Worm (Caenorhabditis elegans) whole organism, L4/young adult: ENCODE data around the gene Y54G2A.36.
A peak's percentile ranks its signal among the peaks of the same experiment; 100 is the strongest.
"Not testable (repeated sequence)": the region's sequence is repeated elsewhere in the genome, so short reads cannot be mapped to it uniquely, and the experiment has no call there.

Experiments
- W03F9.2 ChIP-seq: fragments of 150-350 bp; optimal IDR thresholded peaks from 2 replicates; lab custom pipeline; 2014; ENCODE audit warnings: missing biosample characterization, missing genetic modification characterization
- dao-5 ChIP-seq: sonication (generic microtip); optimal IDR thresholded peaks from 2 replicates; lab custom pipeline; 2016; ENCODE audit warnings: missing genotype, missing genetic modification characterization, moderate library complexity, missing compliant biosample characterization
- him-1 ChIP-seq: sonication (generic microtip); optimal IDR thresholded peaks from 2 replicates; lab custom pipeline; 2016; ENCODE audit warnings: missing genotype, missing genetic modification reagents, missing genetic modification characterization, missing compliant biosample characterization

Gene Y54G2A.36

ce11 chrIV:2891535-2892233, 5.8 kb upstream of the Y54G2A.36 start:
- TF ChIP-seq dao-5 (tag; lab: Kevin White, UChicago) (no peak), him-1 (tag; lab: Kevin White, UChicago) (no peak), W03F9.2 (no peak)

- TF ChIP-seq him-1 (tag; lab: Kevin White, UChicago) (no peak), W03F9.2 (no peak), dao-5 (tag; lab: Kevin White, UChicago) (no peak)
These were observed 5.1 kb upstream of the Y54G2A.36 start, which contains the start of gene Y54G2A.18 for ce11 chrIV:2892395-2892786. TSS of gene Y54G2A.18 (minus strand) at chrIV:2892495.

DNA sequence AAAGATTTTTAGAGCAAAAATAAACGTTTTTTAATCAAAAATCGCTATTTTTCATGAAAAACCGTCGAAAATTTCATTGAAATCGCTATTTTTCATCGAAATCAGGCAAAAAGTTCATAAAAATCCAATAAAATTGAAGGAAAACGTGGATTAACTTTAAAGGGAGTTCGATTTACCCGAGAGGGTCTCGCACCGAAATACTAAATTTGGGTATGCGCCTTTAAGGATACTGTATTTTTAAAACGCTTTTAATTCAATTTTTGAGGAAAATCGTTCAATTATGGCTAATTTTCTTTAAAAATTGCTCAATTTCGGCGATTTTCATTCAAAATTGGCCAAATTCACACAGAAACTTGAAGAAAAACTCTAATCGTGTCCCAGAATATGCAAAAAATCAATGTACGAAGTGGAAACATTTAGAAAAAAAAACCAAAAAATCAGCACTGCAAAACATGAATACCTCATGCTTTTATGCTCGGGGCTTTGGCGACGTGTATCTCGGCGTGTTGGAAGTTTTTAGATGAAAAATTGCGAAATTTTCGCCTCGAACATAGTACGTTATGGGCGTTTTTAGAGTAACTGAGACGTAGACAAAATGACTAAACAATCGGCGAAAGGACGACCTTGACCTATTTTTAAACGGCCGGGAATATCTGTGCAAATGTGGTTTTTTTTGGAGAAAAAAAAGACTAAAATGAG, 4.6 kb upstream of the Y54G2A.36 start:
- no peak for TF ChIP-seq dao-5 (tag; lab: Kevin White, UChicago)
- no peak for TF ChIP-seq W03F9.2
- no peak for TF ChIP-seq him-1 (tag; lab: Kevin White, UChicago)

DNA sequence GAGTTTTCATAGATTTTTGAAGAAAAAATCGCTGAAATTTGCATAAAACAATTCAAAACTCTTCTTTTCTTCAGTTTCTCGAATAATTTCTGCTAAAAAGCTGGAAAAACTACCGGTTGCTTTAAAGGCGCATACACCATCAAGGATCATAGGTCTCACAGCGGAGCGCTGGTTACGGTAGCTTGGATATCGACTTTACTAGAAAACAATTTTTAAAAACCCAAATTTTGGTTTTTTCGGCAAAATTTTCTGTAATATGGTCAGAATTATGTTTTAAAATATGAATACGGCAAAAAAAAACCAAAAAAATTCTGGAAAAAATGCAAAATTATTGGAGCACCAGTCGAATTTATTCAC, 4.0 kb upstream of the Y54G2A.36 start:
- TF ChIP-seq him-1 (tag; lab: Kevin White, UChicago), result no peak
- TF ChIP-seq dao-5 (tag; lab: Kevin White, UChicago), result no peak
- TF ChIP-seq W03F9.2, result no peak

DNA sequence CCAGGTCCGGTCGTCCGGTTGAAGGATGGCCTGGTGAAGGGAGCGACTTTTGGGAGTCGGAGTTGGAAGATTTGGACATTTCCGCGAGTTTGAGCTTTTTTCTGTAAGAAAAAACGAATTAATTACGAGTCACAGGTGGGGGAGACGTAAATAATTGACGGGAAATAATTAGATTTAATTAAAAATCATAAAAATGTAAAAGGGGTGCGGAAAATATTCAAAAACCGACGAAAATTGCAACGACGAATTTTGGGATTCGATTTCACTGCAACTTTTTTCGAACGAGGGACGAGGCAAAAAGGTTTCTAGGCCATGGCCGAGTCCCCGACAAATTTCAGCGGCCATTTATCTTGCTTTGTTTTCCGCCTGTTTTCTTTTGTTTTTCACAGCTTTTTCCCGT, 2.9 kb upstream of the Y54G2A.36 start, which contains the start of gene Y54G2A.19:
Y54G2A.19 (minus strand) TSS at position 101 of the 400 bp plus-strand sequence.
- TF ChIP-seq him-1 (tag; lab: Kevin White, UChicago); W03F9.2; dao-5 (tag; lab: Kevin White, UChicago): not testable (repeated sequence)

DNA sequence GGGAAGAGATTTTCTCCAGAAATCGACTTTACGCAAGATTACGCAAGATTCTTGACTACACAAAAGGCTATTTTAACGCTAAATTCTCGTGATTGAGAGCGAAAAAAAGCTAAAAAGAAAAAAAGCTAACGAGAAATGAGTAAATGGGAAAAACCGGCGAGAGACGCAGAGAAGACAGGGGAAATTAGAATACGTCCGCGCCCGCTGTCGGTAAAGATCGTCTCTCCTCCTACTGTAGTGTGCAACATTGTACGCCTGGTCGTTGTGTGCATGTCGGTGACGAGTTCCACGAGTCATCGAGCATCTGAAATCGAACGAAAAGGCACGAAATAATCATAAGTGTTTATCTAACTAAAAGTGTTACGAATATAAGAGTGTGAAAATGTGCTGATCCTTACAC, 17.1 kb downstream of the Y54G2A.36 start:
- TF ChIP-seq dao-5 (tag; lab: Kevin White, UChicago) (no peak), W03F9.2 (no peak), him-1 (tag; lab: Kevin White, UChicago) (no peak)

- TF ChIP-seq dao-5 (tag; lab: Kevin White, UChicago), result no peak
- TF ChIP-seq him-1 (tag; lab: Kevin White, UChicago), result no peak
- TF ChIP-seq W03F9.2, result no peak
These were observed 18.5 kb downstream of the Y54G2A.36 start for ce11 chrIV:2916043-2916442.

ce11 chrIV:2917729-2918128, 20.2 kb downstream of the Y54G2A.36 start, which contains the start of gene Y54G2A.50:
TSS of gene Y54G2A.50 (plus strand) at chrIV:2918029.
- TF ChIP-seq dao-5 (tag; lab: Kevin White, UChicago); W03F9.2; him-1 (tag; lab: Kevin White, UChicago): not testable (repeated sequence)

DNA sequence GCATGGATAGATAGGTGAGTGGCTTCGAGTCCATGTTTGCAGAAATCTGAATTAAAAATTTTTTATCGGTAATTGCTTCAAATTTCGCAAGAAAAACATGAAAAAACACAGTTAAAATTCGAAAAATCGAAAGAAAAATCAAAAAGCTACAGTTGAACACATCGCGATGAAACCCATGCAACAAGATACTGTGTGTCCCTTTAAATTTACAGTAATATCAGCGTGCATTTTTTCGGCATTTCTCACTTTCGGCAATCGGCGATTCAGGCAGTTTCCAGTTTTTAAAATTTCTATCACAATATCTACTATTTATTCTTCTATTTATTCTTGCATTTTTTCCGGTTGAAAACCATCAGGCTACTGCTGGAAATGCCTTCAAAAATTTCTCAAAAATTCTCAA, 24.7 kb downstream of the Y54G2A.36 start, which contains the start of gene fbxc-45:
fbxc-45 (minus strand) TSS at position 48 of the 400 bp plus-strand sequence.
- no peak for TF ChIP-seq W03F9.2

ce11 chrIV:2925591-2925990, 28.1 kb downstream of the Y54G2A.36 start, which contains the start of gene ubc-13:
TSS of gene ubc-13 (minus strand) at chrIV:2925691.
- no peak for TF ChIP-seq dao-5 (tag; lab: Kevin White, UChicago)
- no peak for TF ChIP-seq him-1 (tag; lab: Kevin White, UChicago)
- TF ChIP-seq W03F9.2, result no peak

- TF ChIP-seq W03F9.2 (peak; percentile 71), him-1 (tag; lab: Kevin White, UChicago) (no peak), dao-5 (tag; lab: Kevin White, UChicago) (no peak)
These were observed 30.9 kb downstream of the Y54G2A.36 start, which contains the start of gene manf-1 for ce11 chrIV:2928409-2928808. TSS of gene manf-1 (minus strand) at chrIV:2928421.

DNA sequence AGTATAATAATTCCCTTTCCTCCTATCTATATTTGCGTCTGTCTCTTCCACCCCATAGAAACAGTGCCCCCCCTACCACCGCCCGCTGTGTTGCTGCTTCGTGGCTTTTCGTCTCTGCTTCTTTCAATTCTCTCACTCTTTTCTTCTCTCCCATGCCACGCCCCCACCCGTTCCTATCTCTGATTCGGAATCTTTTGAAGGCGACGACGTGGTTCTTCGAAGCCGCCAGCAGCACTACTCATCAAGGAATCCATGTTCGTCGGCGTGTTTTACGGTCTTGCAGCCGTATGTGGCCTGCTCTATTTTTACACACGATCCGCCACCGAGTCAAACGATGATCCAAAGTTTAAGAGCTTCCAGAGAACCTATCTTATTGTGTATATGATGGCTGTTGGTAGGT, 33.7 kb downstream of the Y54G2A.36 start, which contains the start of gene samt-1:
samt-1 (plus strand) TSS at position 176 of the 400 bp plus-strand sequence.
- TF ChIP-seq dao-5 (tag; lab: Kevin White, UChicago) (no peak), him-1 (tag; lab: Kevin White, UChicago) (no peak), W03F9.2 (no peak)

DNA sequence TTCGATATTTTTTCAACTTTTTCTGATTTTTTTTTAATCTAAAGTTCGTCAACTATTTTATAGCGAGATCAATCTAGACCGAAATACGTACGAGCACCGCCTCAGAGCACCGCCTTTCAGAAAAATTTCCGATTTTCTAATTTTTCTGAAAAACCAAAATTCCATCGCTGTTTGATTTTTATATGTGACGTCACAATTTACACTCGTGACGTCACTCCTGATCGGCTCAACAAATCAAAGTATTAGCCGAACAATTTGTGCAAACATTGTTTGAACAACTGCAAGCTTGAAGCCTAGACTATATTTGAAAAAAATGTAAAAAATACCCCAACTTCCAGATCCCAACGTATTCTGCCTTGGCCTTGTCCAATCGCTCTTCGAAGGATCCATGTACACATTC, 37.7 kb downstream of the Y54G2A.36 start:
- TF ChIP-seq dao-5 (tag; lab: Kevin White, UChicago) (no peak), W03F9.2 (no peak), him-1 (tag; lab: Kevin White, UChicago) (no peak)
